Fruit fly (Drosophila melanogaster): ENCODE data around the gene Bet1.

Gene Bet1

dm6 chr3L:19234922-19235702 is 26.1 kb upstream of the Bet1 start, which contains the start of gene fz2:
Gene fz2 (minus strand): TSS chr3L:19235373.
- no peak for TF ChIP-seq pan (optimal IDR thresholded peaks at IDR 0.05)
- TF ChIP-seq psq (optimal IDR thresholded peaks at IDR 0.05) = no peak
- TF ChIP-seq CG8478 (optimal IDR thresholded peaks at IDR 0.05) = no peak
- no peak for TF ChIP-seq Dll (optimal IDR thresholded peaks at IDR 0.05)
- TF ChIP-seq EcR (GFP tag; optimal IDR thresholded peaks at IDR 0.05) = no peak
- TF ChIP-seq usp (GFP tag; optimal IDR thresholded peaks at IDR 0.05) = no peak

- no peak for TF ChIP-seq usp (GFP tag; optimal IDR thresholded peaks at IDR 0.05)
- no peak for TF ChIP-seq EcR (GFP tag; optimal IDR thresholded peaks at IDR 0.05)
- TF ChIP-seq psq (optimal IDR thresholded peaks at IDR 0.05) = no peak
- no peak for TF ChIP-seq pan (optimal IDR thresholded peaks at IDR 0.05)
- no peak for TF ChIP-seq Dll (optimal IDR thresholded peaks at IDR 0.05)
- TF ChIP-seq CG8478 (optimal IDR thresholded peaks at IDR 0.05) = no peak
Measured at dm6 chr3L:19236060-19236459, 25.1 kb upstream of the Bet1 start, which contains the start of gene CG33647. Gene CG33647 (plus strand): TSS chr3L:19236360.

dm6 chr3L:19236554-19236953 is 24.6 kb upstream of the Bet1 start:
- no peak for TF ChIP-seq psq (optimal IDR thresholded peaks at IDR 0.05)
- no peak for TF ChIP-seq CG8478 (optimal IDR thresholded peaks at IDR 0.05)
- TF ChIP-seq Dll (optimal IDR thresholded peaks at IDR 0.05) = no peak
- TF ChIP-seq usp (GFP tag; optimal IDR thresholded peaks at IDR 0.05) = no peak
- TF ChIP-seq EcR (GFP tag; optimal IDR thresholded peaks at IDR 0.05) = no peak
- no peak for TF ChIP-seq pan (optimal IDR thresholded peaks at IDR 0.05)

DNA sequence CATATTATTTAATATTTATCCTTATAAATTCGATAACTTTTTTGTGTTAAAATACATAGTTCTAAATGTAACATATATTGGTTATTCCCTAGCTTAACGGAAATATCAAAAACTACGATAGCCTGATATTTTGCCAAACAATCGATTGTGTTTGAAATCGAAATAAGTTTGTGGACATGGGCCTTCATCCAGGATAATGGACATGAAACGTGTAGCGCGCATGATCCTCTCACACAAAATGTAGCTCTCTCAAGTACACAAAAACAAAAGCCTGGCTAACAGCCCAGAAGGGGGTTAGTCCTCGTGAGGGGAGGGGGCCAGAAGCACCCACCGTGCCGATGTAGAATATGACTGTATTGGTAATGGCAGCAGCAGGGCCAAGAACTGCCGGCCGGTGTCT is 23.4 kb upstream of the Bet1 start:
- no peak for TF ChIP-seq psq (optimal IDR thresholded peaks at IDR 0.05)
- TF ChIP-seq EcR (GFP tag; optimal IDR thresholded peaks at IDR 0.05) = no peak
- TF ChIP-seq pan (optimal IDR thresholded peaks at IDR 0.05) = no peak
- TF ChIP-seq CG8478 (optimal IDR thresholded peaks at IDR 0.05) = no peak
- no peak for TF ChIP-seq Dll (optimal IDR thresholded peaks at IDR 0.05)
- TF ChIP-seq usp (GFP tag; optimal IDR thresholded peaks at IDR 0.05) = no peak

DNA sequence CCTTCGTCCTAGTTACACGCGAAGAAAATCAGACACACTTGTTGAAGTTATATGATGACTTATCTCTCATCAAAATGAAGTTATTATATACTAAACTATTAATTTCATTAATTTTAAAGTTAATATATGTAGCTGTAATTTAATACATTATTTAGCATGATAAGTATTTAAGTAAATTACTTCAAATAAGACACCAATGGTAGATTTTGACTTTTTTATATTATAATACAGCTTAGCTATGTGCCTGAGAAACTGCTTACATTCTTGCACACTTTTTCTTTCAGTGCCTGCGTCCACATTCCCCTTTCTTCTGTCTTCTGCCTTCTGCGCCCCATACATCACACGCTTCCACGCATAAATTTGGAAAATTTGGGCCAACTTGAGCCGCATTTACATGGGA is 9.6 kb upstream of the Bet1 start:
- TF ChIP-seq pan (optimal IDR thresholded peaks at IDR 0.05) (no peak), usp (GFP tag; optimal IDR thresholded peaks at IDR 0.05) (no peak), CG8478 (optimal IDR thresholded peaks at IDR 0.05) (no peak), psq (optimal IDR thresholded peaks at IDR 0.05) (no peak), EcR (GFP tag; optimal IDR thresholded peaks at IDR 0.05) (no peak), Dll (optimal IDR thresholded peaks at IDR 0.05) (no peak)

- TF ChIP-seq EcR (GFP tag; optimal IDR thresholded peaks at IDR 0.05) (no peak), CG8478 (optimal IDR thresholded peaks at IDR 0.05) (no peak), usp (GFP tag; optimal IDR thresholded peaks at IDR 0.05) (no peak), pan (optimal IDR thresholded peaks at IDR 0.05) (no peak), psq (optimal IDR thresholded peaks at IDR 0.05) (no peak), Dll (optimal IDR thresholded peaks at IDR 0.05) (no peak)
Measured at dm6 chr3L:19254715-19255428, 6.3 kb upstream of the Bet1 start, which contains the start of the genes mRpL21 and rept. Gene mRpL21 (minus strand): TSS chr3L:19255061. Gene rept (plus strand): TSS chr3L:19255340.

DNA sequence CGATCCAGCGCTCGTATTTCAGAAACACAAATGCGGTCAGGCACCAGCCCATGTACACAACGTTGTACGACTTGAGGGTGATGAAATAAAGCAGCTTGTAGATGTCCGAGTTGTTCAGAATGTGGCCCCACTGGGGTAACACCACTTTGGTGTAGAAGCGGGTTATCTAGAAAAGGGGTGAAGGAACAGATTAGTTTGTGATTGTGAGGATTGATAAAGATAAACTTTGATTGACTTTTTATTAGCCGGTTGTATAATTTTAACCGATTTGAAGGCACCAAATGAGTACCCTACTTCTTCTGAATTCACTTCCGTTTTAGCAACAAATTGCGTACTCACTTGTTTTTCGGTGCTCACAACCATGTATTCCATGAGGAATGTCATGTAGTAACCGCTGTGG is 3.0 kb upstream of the Bet1 start:
- TF ChIP-seq CG8478 (optimal IDR thresholded peaks at IDR 0.05) (no peak), pan (optimal IDR thresholded peaks at IDR 0.05) (no peak), Dll (optimal IDR thresholded peaks at IDR 0.05) (no peak), EcR (GFP tag; optimal IDR thresholded peaks at IDR 0.05) (no peak), usp (GFP tag; optimal IDR thresholded peaks at IDR 0.05) (no peak), psq (optimal IDR thresholded peaks at IDR 0.05) (no peak)

dm6 chr3L:19260278-19260803 is 853 bp upstream of the Bet1 start, which contains the start of gene nes:
Gene nes (minus strand): TSS chr3L:19260679.
- TF ChIP-seq Dll (optimal IDR thresholded peaks at IDR 0.05) (no peak), EcR (GFP tag; optimal IDR thresholded peaks at IDR 0.05) (peak in 1 of 2 experiments; percentile 79)

DNA sequence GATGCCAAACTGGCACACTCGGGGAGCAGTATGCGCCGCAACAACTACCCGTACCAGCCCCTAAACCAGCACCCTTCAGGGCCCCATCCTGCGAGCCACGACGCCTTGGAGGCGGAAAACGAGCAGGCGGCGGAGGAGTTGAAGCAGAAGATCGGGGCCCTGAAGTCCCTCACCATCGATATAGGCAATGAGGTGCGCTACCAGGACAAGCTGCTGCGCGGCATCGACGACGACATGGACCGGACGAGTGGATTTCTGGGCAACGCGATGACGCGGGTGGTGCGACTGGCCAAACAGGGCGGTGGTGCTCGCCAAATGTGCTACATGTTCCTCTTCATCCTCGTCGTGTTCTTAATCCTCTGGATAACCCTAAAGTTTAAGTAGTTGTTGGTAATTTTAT is 526 bp downstream of the Bet1 start:
- TF ChIP-seq Dll (optimal IDR thresholded peaks at IDR 0.05) = no peak
- no peak for TF ChIP-seq usp (GFP tag; optimal IDR thresholded peaks at IDR 0.05)
- no peak for TF ChIP-seq CG8478 (optimal IDR thresholded peaks at IDR 0.05)
- TF ChIP-seq pan (optimal IDR thresholded peaks at IDR 0.05) = no peak
- TF ChIP-seq psq (optimal IDR thresholded peaks at IDR 0.05) = no peak
- TF ChIP-seq EcR (GFP tag; optimal IDR thresholded peaks at IDR 0.05) = no peak

DNA sequence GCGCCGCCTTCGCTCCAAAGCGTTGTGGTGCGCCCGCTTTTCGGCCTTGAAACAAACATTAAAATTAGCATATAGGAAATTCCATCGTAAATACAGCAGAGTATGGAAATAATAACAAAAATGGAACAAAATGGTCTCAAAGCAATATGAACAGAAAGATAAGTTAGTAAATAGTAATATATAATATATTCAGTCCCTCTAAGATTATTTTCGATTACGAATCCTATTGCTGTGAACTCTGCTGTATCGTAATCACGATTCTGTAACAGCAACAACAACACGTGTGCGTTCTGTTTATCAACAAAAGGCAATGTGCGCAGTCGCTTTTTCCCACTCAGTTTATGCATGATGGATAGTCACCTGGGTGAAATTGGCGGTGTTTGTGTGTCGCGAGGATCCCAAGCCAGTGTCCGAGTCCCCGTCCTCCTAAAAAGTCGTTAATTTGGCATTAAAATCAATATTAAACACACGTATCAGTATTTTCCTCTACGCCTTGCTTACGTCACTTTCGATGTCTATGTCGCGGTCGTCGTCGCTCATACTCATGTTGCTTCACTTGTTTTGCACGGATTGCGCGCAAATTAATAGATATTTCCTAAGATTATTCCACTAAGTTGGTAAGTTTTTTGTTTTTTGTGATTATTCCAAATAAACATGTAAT is 2.4 kb downstream of the Bet1 start, which contains the start of the genes CG42374 and Mettl5:
Gene CG42374, plus strand, starts transcription at position 287 of the 661 bp plus-strand sequence.
Gene Mettl5, plus strand, starts transcription at position 287 of the 661 bp plus-strand sequence.
- TF ChIP-seq pan (optimal IDR thresholded peaks at IDR 0.05) = no peak
- no peak for TF ChIP-seq Dll (optimal IDR thresholded peaks at IDR 0.05)
- no peak for TF ChIP-seq psq (optimal IDR thresholded peaks at IDR 0.05)
- no peak for TF ChIP-seq CG8478 (optimal IDR thresholded peaks at IDR 0.05)

DNA sequence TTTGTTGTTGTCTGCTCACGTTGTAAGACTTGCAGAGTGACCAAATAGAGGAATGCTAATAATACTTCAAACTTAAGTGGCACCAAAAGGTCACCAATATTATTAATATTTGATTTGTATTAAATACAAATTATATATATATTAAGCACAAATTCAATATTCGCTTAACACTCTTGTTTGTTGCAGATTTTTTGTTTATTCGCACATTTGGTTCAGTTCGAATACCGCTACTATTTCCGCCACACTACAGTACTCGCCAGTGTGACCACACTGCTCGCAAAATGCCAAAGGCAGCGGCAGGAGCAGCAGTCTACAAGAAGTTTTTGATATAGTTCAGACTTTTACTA is 2.9 kb downstream of the Bet1 start, which contains the start of gene Max:
Gene Max, minus strand, starts transcription at position 44 of the 347 bp plus-strand sequence.
- no peak for TF ChIP-seq EcR (GFP tag; optimal IDR thresholded peaks at IDR 0.05)
- TF ChIP-seq psq (optimal IDR thresholded peaks at IDR 0.05) = no peak
- TF ChIP-seq Dll (optimal IDR thresholded peaks at IDR 0.05) = no peak
- no peak for TF ChIP-seq CG8478 (optimal IDR thresholded peaks at IDR 0.05)
- no peak for TF ChIP-seq pan (optimal IDR thresholded peaks at IDR 0.05)
- TF ChIP-seq usp (GFP tag; optimal IDR thresholded peaks at IDR 0.05) = no peak
